Worm (Caenorhabditis elegans) whole organism, late embryonic: ENCODE measurements around the gene trx-5.

Experiments used
- ama-1 ChIP-seq: fragments of 150-350 bp; optimal IDR thresholded peaks from 2 replicates; lab custom pipeline; 2014
- dmd-4 ChIP-seq: sonication (generic microtip); optimal IDR thresholded peaks from 2 replicates; lab custom pipeline; 2016; ENCODE audit warnings: borderline replicate concordance, missing genetic modification characterization, missing compliant biosample characterization
- dve-1 ChIP-seq: sonication (generic microtip); optimal IDR thresholded peaks from 2 replicates; lab custom pipeline; 2017; ENCODE audit warnings: antibody characterized with exemption, mild to moderate bottlenecking, missing genetic modification characterization, missing compliant biosample characterization
- fkh-10 ChIP-seq: fragments of 150-350 bp; optimal IDR thresholded peaks from 2 replicates; lab custom pipeline; 2014; ENCODE audit warnings: missing biosample characterization, missing genetic modification reagents, missing genetic modification characterization
- hlh-13 ChIP-seq: fragments of 200-800 bp; sonication (Bioruptor generic); optimal IDR thresholded peaks from 2 replicates; lab custom pipeline; 2018; ENCODE audit warnings: mild to moderate bottlenecking, missing genetic modification characterization, missing compliant biosample characterization
- hlh-6 ChIP-seq: sonication (generic microtip); optimal IDR thresholded peaks from 2 replicates; lab custom pipeline; 2016; ENCODE audit warnings: missing genotype, missing genetic modification characterization, missing compliant biosample characterization
- pha-2 ChIP-seq: sonication (generic microtip); optimal IDR thresholded peaks from 2 replicates; lab custom pipeline; 2017; ENCODE audit warnings: mild to moderate bottlenecking, missing genetic modification characterization, missing compliant biosample characterization
- pha-4 ChIP-seq: fragments of 150-350 bp; optimal IDR thresholded peaks from 2 replicates; lab custom pipeline; 2018; ENCODE audit warnings: missing biosample characterization, missing genetic modification reagents, missing genetic modification characterization
- pqm-1 ChIP-seq: sonication (generic microtip); optimal IDR thresholded peaks from 2 replicates; lab custom pipeline; 2016; ENCODE audit warnings: missing genetic modification characterization, missing compliant biosample characterization
- unc-42 ChIP-seq: sonication (generic microtip); optimal IDR thresholded peaks from 2 replicates; lab custom pipeline; 2016; ENCODE audit warnings: missing genotype, missing genetic modification characterization, missing compliant biosample characterization
- unc-55 ChIP-seq: sonication (generic microtip); optimal IDR thresholded peaks from 2 replicates; lab custom pipeline; 2017; ENCODE audit warnings: missing biosample characterization, missing genetic modification reagents, missing genetic modification characterization
- unc-86 ChIP-seq: sonication (generic microtip); optimal IDR thresholded peaks from 2 replicates; lab custom pipeline; 2016; ENCODE audit warnings: missing genetic modification characterization, missing compliant biosample characterization

- TF ChIP-seq pha-4 (tag; lab: Kevin White, UChicago): no peak
- TF ChIP-seq unc-55 (GFP tag; lab: Kevin White, UChicago): no peak
- no peak for TF ChIP-seq pqm-1 (tag; lab: Kevin White, UChicago)
- TF ChIP-seq dve-1 (tag; lab: Kevin White, UChicago): no peak
- no peak for TF ChIP-seq hlh-13 (GFP tag; lab: Kevin White, UChicago)
- TF ChIP-seq fkh-10 (GFP tag; lab: Kevin White, UChicago): no peak
- TF ChIP-seq unc-86 (tag; lab: Kevin White, UChicago): no peak
- no peak for TF ChIP-seq pha-2 (tag; lab: Kevin White, UChicago)
- TF ChIP-seq ama-1 (lab: Kevin White, UChicago): no peak
- TF ChIP-seq hlh-6 (tag; lab: Kevin White, UChicago): no peak
- no peak for TF ChIP-seq unc-42 (tag; lab: Kevin White, UChicago)
- no peak for TF ChIP-seq dmd-4
These were observed 16.5 kb upstream of the trx-5 start for ce11 chrV:1550697-1551096.
